Worm (Caenorhabditis elegans): Measurements from ENCODE around the gene sra-33.

DNA sequence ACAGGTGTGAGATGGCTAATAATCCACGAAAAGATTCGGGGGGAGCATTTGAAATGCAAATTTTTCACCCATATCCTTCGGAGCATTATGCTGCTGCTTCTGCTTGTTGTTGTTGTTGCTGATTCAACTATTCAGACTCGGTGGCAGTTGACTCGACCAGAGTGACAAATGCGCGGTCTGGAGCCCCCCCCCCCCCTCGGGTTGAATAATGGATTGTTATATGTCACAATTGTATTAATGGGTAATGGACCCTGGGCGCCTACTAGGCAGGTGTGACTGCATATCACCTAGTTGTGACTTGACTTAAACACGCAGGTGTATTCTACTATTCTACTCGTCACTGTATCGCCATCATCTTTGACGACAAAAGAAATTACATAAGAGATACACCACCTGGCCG lies 38.5 kb upstream of the sra-33 start:
- TF ChIP-seq B0310.2 (tag; optimal IDR thresholded peaks at IDR 0.05) (no peak), pes-1 (GFP tag; IDR thresholded peaks at IDR 0.05) (no peak), tbx-11 (GFP tag; IDR thresholded peaks at IDR 0.05) (no peak), ceh-36 (tag; optimal IDR thresholded peaks at IDR 0.05) (no peak), ama-1 (optimal IDR thresholded peaks at IDR 0.05) (no peak), hnd-1 (tag; optimal IDR thresholded peaks at IDR 0.05) (no peak), hmg-4 (GFP tag; optimal IDR thresholded peaks at IDR 0.05) (no peak)
